Worm (Caenorhabditis elegans): ENCODE measurements around the gene F09A5.3.

Gene F09A5.3

ce11 chrX:13178347-13178746 lies 36.9 kb downstream of the F09A5.3 start, which contains the start of gene nlp-3:
Gene nlp-3, minus strand, starts transcription at chrX:13178447.
- no peak for TF ChIP-seq mes-4 (tag; optimal IDR thresholded peaks at IDR 0.05)
- no peak for TF ChIP-seq hmg-20 (GFP tag; IDR thresholded peaks at IDR 0.05)
- TF ChIP-seq cebp-2 (GFP tag; IDR thresholded peaks at IDR 0.05) = no peak
- TF ChIP-seq unc-62 (GFP tag; optimal IDR thresholded peaks at IDR 0.05) = no peak
- no peak for TF ChIP-seq madf-3 (GFP tag; IDR thresholded peaks at IDR 0.05)
- no peak for TF ChIP-seq him-1 (tag; optimal IDR thresholded peaks at IDR 0.05)
- no peak for TF ChIP-seq F37B4.10 (GFP tag; IDR thresholded peaks at IDR 0.05)
- TF ChIP-seq attf-3 (GFP tag; conservative IDR thresholded peaks at IDR 0.05) = no peak
- no peak for TF ChIP-seq fkh-3 (tag; optimal IDR thresholded peaks at IDR 0.05)
- no peak for TF ChIP-seq nfya-1 (tag; optimal IDR thresholded peaks at IDR 0.05; ENCODE audit: borderline replicate concordance, insufficient read depth)
- TF ChIP-seq ceh-40 (GFP tag; IDR thresholded peaks at IDR 0.05) = no peak
- no peak for TF ChIP-seq lsl-1 (GFP tag; optimal IDR thresholded peaks at IDR 0.05)
- TF ChIP-seq B0035.1 (tag; optimal IDR thresholded peaks at IDR 0.05) = no peak
- TF ChIP-seq mxl-1 (tag; optimal IDR thresholded peaks at IDR 0.05) = no peak
- TF ChIP-seq repo-1 (tag; optimal IDR thresholded peaks at IDR 0.05) = no peak
- no peak for TF ChIP-seq rec-8 (tag; optimal IDR thresholded peaks at IDR 0.05)
- TF ChIP-seq B0261.1 (tag; optimal IDR thresholded peaks at IDR 0.05) = no peak
- TF ChIP-seq madf-8 (GFP tag; conservative IDR thresholded peaks at IDR 0.05) = no peak
- TF ChIP-seq snpc-4 (GFP tag; optimal IDR thresholded peaks at IDR 0.05) = no peak
- no peak for TF ChIP-seq snpc-4 (tag; optimal IDR thresholded peaks at IDR 0.05)
- no peak for TF ChIP-seq dpff-1 (tag; optimal IDR thresholded peaks at IDR 0.05)

- TF ChIP-seq let-607 (tag; optimal IDR thresholded peaks at IDR 0.05) = no peak
- no peak for TF ChIP-seq hmg-1.2 (GFP tag; IDR thresholded peaks at IDR 0.05)
- no peak for TF ChIP-seq tbx-9 (tag; optimal IDR thresholded peaks at IDR 0.05; ENCODE audit: borderline replicate concordance)
- no peak for TF ChIP-seq lin-26 (GFP tag; IDR thresholded peaks at IDR 0.05)
- TF ChIP-seq unc-62 (GFP tag; optimal IDR thresholded peaks at IDR 0.05) = no peak
- no peak for TF ChIP-seq Y56A3A.18 (GFP tag; IDR thresholded peaks at IDR 0.05)
- TF ChIP-seq ztf-3 (GFP tag; optimal IDR thresholded peaks at IDR 0.05) = no peak
- TF ChIP-seq unc-130 (GFP tag; optimal IDR thresholded peaks at IDR 0.05) = no peak
- no peak for TF ChIP-seq F52B5.7 (tag; optimal IDR thresholded peaks at IDR 0.05)
These were observed 40.6 kb downstream of the F09A5.3 start for ce11 chrX:13182012-13182411.

ce11 chrX:13189861-13190260 lies 48.5 kb downstream of the F09A5.3 start, which contains the start of gene cwp-5:
Gene cwp-5, minus strand, starts transcription at chrX:13189961.
- TF ChIP-seq nfyb-1 (GFP tag; IDR thresholded peaks at IDR 0.05) = no peak
- TF ChIP-seq snpc-1.1 (tag; optimal IDR thresholded peaks at IDR 0.05; ENCODE audit: insufficient read depth) = no peak

ce11 chrX:13190912-13191311 lies 49.5 kb downstream of the F09A5.3 start, which contains the start of gene gpa-6:
Gene gpa-6, plus strand, starts transcription at chrX:13191212.
- TF ChIP-seq Y56A3A.18 (GFP tag; IDR thresholded peaks at IDR 0.05) (no peak), nhr-27 (tag; optimal IDR thresholded peaks at IDR 0.05) (no peak), hrde-1 (tag; optimal IDR thresholded peaks at IDR 0.05; ENCODE audit: borderline replicate concordance) (no peak), die-1 (tag; optimal IDR thresholded peaks at IDR 0.05) (no peak), Y53F4B.3 (GFP tag; IDR thresholded peaks at IDR 0.05) (no peak), dox-1 (GFP tag; IDR thresholded peaks at IDR 0.05) (no peak), hmg-1.2 (GFP tag; IDR thresholded peaks at IDR 0.05) (no peak), lir-1 (GFP tag; conservative IDR thresholded peaks at IDR 0.05) (no peak), bed-2 (GFP tag; IDR thresholded peaks at IDR 0.05) (no peak), aptf-2 (GFP tag; conservative IDR thresholded peaks at IDR 0.05) (no peak), athp-1 (tag; optimal IDR thresholded peaks at IDR 0.05) (no peak), nfya-2 (GFP tag; IDR thresholded peaks at IDR 0.05) (no peak), nhr-120 (GFP tag; IDR thresholded peaks at IDR 0.05) (no peak), hsf-1 (GFP tag; IDR thresholded peaks at IDR 0.05) (no peak)
